Worm (Caenorhabditis elegans): Measurements from ENCODE around the gene abhd-3.2.

ce11 chrX:1017456-1017855 is 39.6 kb upstream of the abhd-3.2 start, which contains the start of the genes F55A4.13 and nlf-1:
- TF ChIP-seq bed-2 (GFP tag; IDR thresholded peaks at IDR 0.05) (no peak), ama-1 (optimal IDR thresholded peaks at IDR 0.05) (no peak), ama-1 (GFP tag; optimal IDR thresholded peaks at IDR 0.05) (no peak), unc-130 (GFP tag; optimal IDR thresholded peaks at IDR 0.05) (no peak), ZK185.1 (tag; optimal IDR thresholded peaks at IDR 0.05; ENCODE audit: poor library complexity, severe bottlenecking) (no peak), rec-8 (tag; optimal IDR thresholded peaks at IDR 0.05) (no peak), ztf-26 (tag; optimal IDR thresholded peaks at IDR 0.05) (no peak), chd-7 (tag; optimal IDR thresholded peaks at IDR 0.05) (no peak), die-1 (tag; optimal IDR thresholded peaks at IDR 0.05) (no peak), tbx-9 (tag; optimal IDR thresholded peaks at IDR 0.05; ENCODE audit: borderline replicate concordance) (no peak), F49E8.2 (tag; optimal IDR thresholded peaks at IDR 0.05; ENCODE audit: insufficient read depth) (no peak), tbp1 (GFP tag; optimal IDR thresholded peaks at IDR 0.05) (no peak)

All from whole organism, young adult.